Fruit fly (Drosophila melanogaster) S2 (cell line): ENCODE measurements around the gene smash.

Experiments
- CG8478 ChIP-seq: fragments of >200 bp; optimal IDR thresholded peaks from 2 replicates; lab custom pipeline; 2018
- CTCF ChIP-seq, 2 experiments: fragments of >200 bp; optimal IDR thresholded peaks; 2 replicates each; lab custom pipeline; 2018

smash gene

DNA sequence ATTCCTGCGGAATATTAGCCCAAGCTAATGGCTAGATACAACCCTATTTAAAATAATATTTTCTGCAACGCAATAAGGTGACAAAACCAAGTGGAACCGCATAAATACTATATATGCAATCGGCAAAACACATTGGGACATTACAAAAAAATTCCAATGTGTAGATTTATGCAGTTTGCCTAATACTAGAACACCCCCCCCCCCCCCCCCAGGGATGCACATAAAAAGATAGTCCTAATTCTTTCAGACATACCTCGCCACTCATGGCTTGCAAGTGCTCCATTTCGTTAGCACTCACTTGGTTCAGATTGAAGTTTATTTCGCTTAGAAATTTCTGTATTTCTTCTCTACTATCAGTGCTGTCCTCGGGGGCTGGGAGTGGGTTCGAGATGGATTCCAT is 86.2 kb downstream of the smash start:
- TF ChIP-seq CG8478 (lab: Kevin White, UChicago) (no peak), CTCF (optimal IDR thresholded peaks at IDR 0.05; lab: Kevin White, UChicago) (no peak)

DNA sequence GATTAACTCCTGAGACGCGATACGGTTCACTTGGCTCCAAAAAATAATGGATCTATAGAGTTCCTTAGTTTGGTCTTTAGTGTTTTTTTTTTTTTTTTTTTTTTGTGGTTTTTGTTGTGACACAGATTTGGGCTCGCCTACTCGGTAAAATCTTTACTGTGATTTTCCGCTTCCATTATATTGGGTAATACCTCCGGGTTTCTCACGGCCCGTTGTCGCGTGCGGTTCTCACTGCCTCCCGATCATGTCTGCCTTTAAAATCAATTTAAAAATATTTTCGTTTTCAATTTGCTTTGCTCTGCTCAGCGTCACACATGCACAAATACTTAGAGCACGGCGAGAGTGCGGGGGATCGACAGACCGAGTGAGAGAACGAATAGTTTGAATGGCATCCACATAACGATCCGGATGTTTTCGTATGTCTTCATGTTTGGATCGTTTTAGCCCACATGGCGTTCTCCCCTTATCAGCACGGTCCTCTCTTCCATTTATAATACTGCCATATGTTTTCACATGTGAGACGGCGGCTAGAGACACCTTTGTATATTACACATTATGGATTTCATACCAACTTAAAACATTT is 86.9 kb downstream of the smash start:
- TF ChIP-seq CG8478 (lab: Kevin White, UChicago) (no peak), CTCF (optimal IDR thresholded peaks at IDR 0.05; lab: Kevin White, UChicago) (no peak)

DNA sequence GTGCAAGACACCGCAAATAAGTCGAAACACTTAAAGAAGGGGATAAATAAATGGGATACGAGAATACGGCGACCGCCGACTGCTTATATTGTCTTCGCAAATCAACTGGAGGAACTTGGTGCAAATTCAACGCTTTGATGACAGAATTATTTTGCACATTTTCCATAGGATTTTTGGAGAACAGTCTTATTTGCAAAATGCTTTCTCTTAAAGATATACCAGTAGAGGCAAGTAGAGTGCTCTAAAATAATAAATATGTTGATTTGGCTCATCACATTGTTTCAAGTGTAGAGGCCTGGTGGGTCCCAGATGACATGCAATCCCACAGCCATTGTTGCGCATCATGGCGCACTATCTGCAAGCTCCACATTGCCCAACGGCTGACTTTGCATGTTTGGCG is 87.9 kb downstream of the smash start:
- TF ChIP-seq CG8478 (lab: Kevin White, UChicago) (no peak), CTCF (optimal IDR thresholded peaks at IDR 0.05; lab: Kevin White, UChicago) (no peak)

DNA sequence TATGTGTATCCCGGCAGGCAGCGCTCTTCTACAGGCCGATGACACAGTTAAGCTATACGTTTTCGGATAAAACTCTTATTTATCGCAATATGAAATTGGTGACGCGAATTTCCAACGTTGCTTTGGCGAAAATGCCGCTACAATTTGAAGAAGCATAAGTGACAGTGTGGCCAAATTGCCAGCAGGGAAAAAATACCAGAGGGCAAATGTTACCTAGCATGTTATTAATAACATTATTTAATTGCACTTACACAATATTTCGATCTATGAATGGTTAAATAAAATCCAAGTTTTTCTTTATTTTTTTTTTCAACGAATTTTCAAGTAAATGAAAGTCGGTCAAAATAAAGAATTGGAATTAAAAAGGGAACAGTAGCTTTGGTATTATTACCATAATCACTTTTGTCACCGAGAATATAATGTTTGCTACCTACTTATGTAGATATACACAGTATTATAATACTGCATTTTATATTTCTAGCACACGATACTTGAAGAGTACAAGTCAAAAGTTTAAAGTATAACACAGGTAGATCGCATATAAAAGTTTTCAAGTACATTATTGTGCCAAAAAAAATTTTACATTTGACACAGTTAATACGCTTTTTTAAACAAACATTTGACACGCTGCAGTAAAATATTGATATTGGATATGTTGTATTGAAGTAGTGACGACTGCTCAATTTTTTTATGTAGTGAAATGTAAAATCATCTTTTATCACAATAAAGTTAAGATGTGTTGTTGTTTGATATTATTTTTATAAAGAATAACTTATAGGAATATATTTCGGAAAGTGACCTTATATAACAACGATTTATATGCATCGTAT is 89.7 kb downstream of the smash start, which contains the start of gene tacc:
Gene tacc, minus strand, starts transcription at position 169 of the 830 bp plus-strand sequence.
- no peak for TF ChIP-seq CTCF (optimal IDR thresholded peaks at IDR 0.05; lab: Kevin White, UChicago)
- no peak for TF ChIP-seq CG8478 (lab: Kevin White, UChicago)

DNA sequence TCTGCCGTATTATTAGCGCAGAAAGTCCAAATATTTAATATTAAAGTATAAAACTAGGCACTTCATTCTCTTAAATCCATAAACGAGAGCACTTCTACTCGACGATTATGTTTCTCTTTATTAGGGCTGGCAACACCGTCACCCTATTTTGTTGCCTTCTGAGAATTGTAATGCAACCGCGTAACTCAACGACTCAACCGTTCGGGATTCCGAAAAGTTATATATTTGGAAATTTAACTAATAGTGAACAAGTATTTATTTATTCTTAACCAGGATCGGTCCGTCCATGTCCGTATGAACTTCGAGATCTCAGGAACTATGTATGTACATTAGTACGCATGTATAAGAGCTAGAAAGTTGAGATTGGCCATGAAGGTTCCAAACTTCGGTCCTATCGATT is 90.4 kb downstream of the smash start, which contains the start of gene atms:
Gene atms, plus strand, starts transcription at position 301 of the 400 bp plus-strand sequence.
- TF ChIP-seq CTCF (optimal IDR thresholded peaks at IDR 0.05; lab: Kevin White, UChicago) (no peak), CG8478 (lab: Kevin White, UChicago) (no peak)

DNA sequence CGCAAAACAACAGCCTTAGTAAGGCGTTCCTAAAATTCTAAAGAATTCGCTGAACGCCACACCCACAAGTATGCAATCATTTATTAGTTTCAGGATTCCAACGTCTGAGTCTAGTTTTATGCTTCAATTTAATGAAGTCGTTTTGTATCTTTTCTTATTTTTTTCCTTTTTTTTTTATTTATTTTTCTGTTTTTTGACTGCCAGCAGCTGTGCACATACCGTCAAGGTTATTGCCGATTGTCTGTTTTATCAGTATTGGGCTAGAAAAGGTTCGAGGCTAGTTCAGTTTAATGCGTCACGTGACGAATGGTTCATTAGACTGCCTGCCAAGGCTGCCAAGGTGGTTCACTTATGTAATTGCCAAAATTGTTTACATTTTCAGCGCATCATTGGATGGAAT is 102.0 kb downstream of the smash start:
- TF ChIP-seq CTCF (optimal IDR thresholded peaks at IDR 0.05; lab: Kevin White, UChicago) (no peak), CG8478 (lab: Kevin White, UChicago) (no peak)
